Fruit fly (Drosophila melanogaster) whole organism, embryonic: ENCODE results near the gene CG5535.
A peak's percentile ranks its signal among the peaks of the same experiment; 100 is the strongest.

Experiments used
- Asciz ChIP-seq: fragments of 200-800 bp; sonication (Bioruptor generic); optimal IDR thresholded peaks from 2 replicates; lab custom pipeline; 2017; ENCODE audit warnings: missing biosample characterization, mild to moderate bottlenecking, missing genetic modification characterization, missing genetic modification reagents
- Atf6 ChIP-seq: fragments of 200-800 bp; sonication (Bioruptor generic); IDR thresholded peaks from 2 replicates; pipeline ENCODE4 v1.3.6; 2022; ENCODE audit warnings: missing biosample characterization, missing genetic modification characterization
- C15 ChIP-seq: fragments of 200-800 bp; sonication (Bioruptor generic); IDR thresholded peaks from 3 replicates; pipeline ENCODE4 v1.3.6; 2022; ENCODE audit warnings: missing biosample characterization, missing genetic modification characterization
- CG10274 ChIP-seq: fragments of 200-800 bp; sonication (Bioruptor generic); optimal IDR thresholded peaks from 3 replicates; lab custom pipeline; 2017; ENCODE audit warnings: missing biosample characterization, mild to moderate bottlenecking, missing genetic modification characterization
- CG10321 ChIP-seq: fragments of 200-800 bp; sonication (Bioruptor generic); IDR thresholded peaks from 2 replicates; pipeline ENCODE4 v1.3.6; 2022; ENCODE audit warnings: missing biosample characterization, missing genetic modification characterization
- CG10431 ChIP-seq: fragments of 200-800 bp; sonication (Bioruptor generic); optimal IDR thresholded peaks from 3 replicates; lab custom pipeline; 2018; ENCODE audit warnings: missing biosample characterization, mild to moderate bottlenecking, missing genetic modification characterization
- CG11504 ChIP-seq: fragments of 200-800 bp; sonication (Bioruptor generic); optimal IDR thresholded peaks from 3 replicates; lab custom pipeline; 2019; ENCODE audit warnings: missing biosample characterization, mild to moderate bottlenecking, missing genetic modification characterization, moderate library complexity
- CG12236 ChIP-seq: fragments of 200-800 bp; sonication (Bioruptor generic); optimal IDR thresholded peaks from 2 replicates; lab custom pipeline; 2016; ENCODE audit warnings: missing biosample characterization, missing genetic modification characterization
- CG13287 ChIP-seq: fragments of 200-800 bp; sonication (Bioruptor generic); IDR thresholded peaks from 2 replicates; pipeline ENCODE4 v1.3.6; 2022; ENCODE audit warnings: missing biosample characterization, missing genetic modification characterization; ENCODE audit not compliant: partially characterized antibody
- CG15514 ChIP-seq: fragments of 200-800 bp; sonication (Bioruptor generic); optimal IDR thresholded peaks from 3 replicates; lab custom pipeline; 2017; ENCODE audit warnings: missing biosample characterization, missing genetic modification characterization, mild to moderate bottlenecking, moderate library complexity, missing genetic modification reagents
- CG17328 ChIP-seq: fragments of 200-800 bp; sonication (Bioruptor generic); IDR thresholded peaks from 2 replicates; pipeline ENCODE4 v1.3.6; 2022; ENCODE audit warnings: missing biosample characterization, missing genetic modification characterization
- CG17361 ChIP-seq: fragments of 200-800 bp; sonication (Bioruptor generic); IDR thresholded peaks from 3 replicates; pipeline ENCODE4 v1.3.6; 2022; ENCODE audit warnings: missing biosample characterization, missing genetic modification characterization
- CG17612 ChIP-seq: fragments of 200-800 bp; sonication (Bioruptor generic); IDR thresholded peaks from 2 replicates; pipeline ENCODE4 v1.3.6; 2022; ENCODE audit warnings: missing biosample characterization, missing genetic modification characterization
- CG33557 ChIP-seq: fragments of 200-800 bp; sonication (Bioruptor generic); optimal IDR thresholded peaks from 2 replicates; lab custom pipeline; 2019; ENCODE audit warnings: missing biosample characterization, mild to moderate bottlenecking, missing genetic modification characterization, moderate library complexity
- CG4282 ChIP-seq: fragments of 200-800 bp; sonication (Bioruptor generic); optimal IDR thresholded peaks from 2 replicates; lab custom pipeline; 2016; ENCODE audit warnings: missing biosample characterization, missing genetic modification characterization
- CG5180 ChIP-seq: fragments of 200-800 bp; sonication (Bioruptor generic); optimal IDR thresholded peaks from 3 replicates; lab custom pipeline; 2017; ENCODE audit warnings: missing biosample characterization, missing genetic modification characterization, mild to moderate bottlenecking, moderate library complexity, missing genetic modification reagents
- CG7839 ChIP-seq: fragments of 200-800 bp; sonication (Bioruptor generic); optimal IDR thresholded peaks from 3 replicates; lab custom pipeline; 2018; ENCODE audit warnings: missing biosample characterization, mild to moderate bottlenecking, missing genetic modification characterization, moderate library complexity
- Dip3 ChIP-seq: fragments of 200-800 bp; sonication (Bioruptor generic); optimal IDR thresholded peaks from 3 replicates; lab custom pipeline; 2016; ENCODE audit warnings: missing biosample characterization, missing genetic modification characterization
- Doc2 ChIP-seq: fragments of 200-800 bp; sonication (Bioruptor generic); IDR thresholded peaks from 2 replicates; pipeline ENCODE4 v1.3.6; 2022; ENCODE audit warnings: missing biosample characterization, missing genetic modification characterization
- Doc3 ChIP-seq: fragments of 200-800 bp; sonication (Bioruptor generic); IDR thresholded peaks from 3 replicates; pipeline ENCODE4 v1.3.6; 2022; ENCODE audit warnings: missing biosample characterization, missing genetic modification characterization; ENCODE audit not compliant: partially characterized antibody
- H15 ChIP-seq: fragments of 200-800 bp; sonication (Bioruptor generic); IDR thresholded peaks from 3 replicates; pipeline ENCODE4 v1.3.6; 2022; ENCODE audit warnings: missing biosample characterization, missing genetic modification characterization
- HmgD ChIP-seq: fragments of 200-800 bp; sonication (Bioruptor generic); optimal IDR thresholded peaks from 3 replicates; lab custom pipeline; 2016; ENCODE audit warnings: missing biosample characterization, missing genetic modification characterization
- Nf-YA ChIP-seq: fragments of 200-800 bp; sonication (Bioruptor generic); IDR thresholded peaks from 2 replicates; pipeline ENCODE4 v1.3.6; 2022; ENCODE audit warnings: missing biosample characterization, missing genetic modification characterization
- PHDP ChIP-seq: fragments of 200-800 bp; sonication (Bioruptor generic); optimal IDR thresholded peaks from 3 replicates; lab custom pipeline; 2018; ENCODE audit warnings: missing biosample characterization, mild to moderate bottlenecking, missing genetic modification characterization, moderate library complexity
- Stat92E ChIP-seq, 3 experiments: fragments of >200 bp in 2 of 3; fragments of 200-800 bp in 1 of 3; sonication (Bioruptor generic) in 1 of 3; optimal IDR thresholded peaks; 2 replicates each; lab custom pipeline; 2017 to 2019; ENCODE audit warnings: missing biosample characterization in 3 of 3, missing genetic modification characterization in 3 of 3, mild to moderate bottlenecking in 1 of 3, moderate library complexity in 1 of 3
- Taf1 ChIP-seq: fragments of 200-800 bp; sonication (Bioruptor generic); IDR thresholded peaks from 2 replicates; pipeline ENCODE4 v1.3.6; 2022; ENCODE audit warnings: missing biosample characterization, missing genetic modification characterization
- ac ChIP-seq: fragments of 200-800 bp; sonication (Bioruptor generic); optimal IDR thresholded peaks from 3 replicates; lab custom pipeline; 2017; ENCODE audit warnings: missing biosample characterization, mild to moderate bottlenecking, missing genetic modification characterization
- ase ChIP-seq: fragments of 200-800 bp; sonication (Bioruptor generic); IDR thresholded peaks from 3 replicates; pipeline ENCODE4 v1.3.6; 2022; ENCODE audit warnings: missing biosample characterization, missing genetic modification characterization
- az2 ChIP-seq: fragments of 200-800 bp; sonication (Bioruptor generic); optimal IDR thresholded peaks from 3 replicates; lab custom pipeline; 2016; ENCODE audit warnings: missing biosample characterization, missing genetic modification characterization
- croc ChIP-seq: fragments of 200-800 bp; sonication (Bioruptor generic); conservative IDR thresholded peaks from 3 replicates; pipeline ENCODE4 v1.3.6; 2022; ENCODE audit warnings: missing biosample characterization, missing genetic modification characterization
- da ChIP-seq: fragments of 200-800 bp; sonication (Bioruptor generic); optimal IDR thresholded peaks from 2 replicates; lab custom pipeline; 2016; ENCODE audit warnings: missing biosample characterization, missing genetic modification characterization
- dimm ChIP-seq: fragments of 200-800 bp; sonication (Bioruptor generic); IDR thresholded peaks from 2 replicates; pipeline ENCODE4 v1.3.6; 2022; ENCODE audit warnings: missing biosample characterization, missing genetic modification characterization
- emc ChIP-seq: fragments of 200-800 bp; sonication (Bioruptor generic); optimal IDR thresholded peaks from 2 replicates; lab custom pipeline; 2016; ENCODE audit warnings: missing biosample characterization, missing genetic modification characterization
- eve ChIP-seq, 2 experiments: fragments of >200 bp; optimal IDR thresholded peaks; 2 replicates each; lab custom pipeline; 2017; ENCODE audit warnings: missing biosample characterization in 2 of 2, missing genetic modification characterization in 2 of 2
- eyg ChIP-seq: fragments of 200-800 bp; sonication (Bioruptor generic); optimal IDR thresholded peaks from 3 replicates; lab custom pipeline; 2016; ENCODE audit warnings: missing biosample characterization, missing genetic modification characterization
- fd102C ChIP-seq: fragments of 200-800 bp; sonication (Bioruptor generic); optimal IDR thresholded peaks from 2 replicates; lab custom pipeline; 2018; ENCODE audit warnings: missing biosample characterization, mild to moderate bottlenecking, missing genetic modification characterization, moderate library complexity
- fru ChIP-seq: fragments of >200 bp; optimal IDR thresholded peaks from 2 replicates; lab custom pipeline; 2017
- gfzf ChIP-seq: fragments of 200-800 bp; sonication (Bioruptor generic); optimal IDR thresholded peaks from 2 replicates; lab custom pipeline; 2016; ENCODE audit warnings: missing biosample characterization, mild to moderate bottlenecking, missing genetic modification characterization, moderate library complexity
- gsb ChIP-seq: fragments of 200-800 bp; sonication (Bioruptor generic); IDR thresholded peaks from 2 replicates; pipeline ENCODE4 v1.3.6; 2022; ENCODE audit warnings: missing biosample characterization, missing genetic modification characterization
- ham ChIP-seq: fragments of 200-800 bp; sonication (Bioruptor generic); IDR thresholded peaks from 2 replicates; pipeline ENCODE4 v1.3.6; 2022; ENCODE audit warnings: missing biosample characterization, missing genetic modification characterization
- inv ChIP-seq: fragments of 200-800 bp; sonication (Bioruptor generic); IDR thresholded peaks from 2 replicates; pipeline ENCODE4 v1.3.6; 2022; ENCODE audit warnings: missing biosample characterization, missing genetic modification characterization; ENCODE audit not compliant: partially characterized antibody
- ken ChIP-seq: fragments of 200-800 bp; sonication (Bioruptor generic); IDR thresholded peaks from 3 replicates; pipeline ENCODE4 v1.3.6; 2022; ENCODE audit warnings: missing biosample characterization, missing genetic modification characterization
- lola ChIP-seq, 3 experiments: fragments of >200 bp in 2 of 3; fragments of 200-800 bp in 1 of 3; sonication (Bioruptor generic) in 1 of 3; optimal IDR thresholded peaks; 2 replicates each; lab custom pipeline; 2017 to 2019; ENCODE audit warnings: missing biosample characterization in 3 of 3, missing genetic modification characterization in 3 of 3, mild to moderate bottlenecking in 1 of 3, moderate library complexity in 1 of 3
- lov ChIP-seq, 2 experiments: fragments of 200-800 bp in 1 of 2; fragments of >200 bp in 1 of 2; sonication (Bioruptor generic) in 1 of 2; IDR thresholded peaks in 1 of 2; optimal IDR thresholded peaks in 1 of 2; 2 replicates in 1 of 2; 3 replicates in 1 of 2; pipeline versions ENCODE4 v1.3.6 to Lab custom; 2017 to 2022; ENCODE audit warnings: missing biosample characterization in 1 of 2, missing genetic modification characterization in 1 of 2
- pros ChIP-seq: fragments of 200-800 bp; sonication (Bioruptor generic); optimal IDR thresholded peaks from 3 replicates; lab custom pipeline; 2019; ENCODE audit warnings: missing biosample characterization, mild to moderate bottlenecking, missing genetic modification characterization, moderate library complexity
- psq ChIP-seq: fragments of 200-800 bp; sonication (Bioruptor generic); optimal IDR thresholded peaks from 2 replicates; lab custom pipeline; 2017; ENCODE audit warnings: missing biosample characterization, missing genetic modification characterization
- pzg ChIP-seq: fragments of 200-800 bp; sonication (Bioruptor generic); optimal IDR thresholded peaks from 3 replicates; lab custom pipeline; 2018; ENCODE audit warnings: missing biosample characterization, mild to moderate bottlenecking, missing genetic modification characterization, moderate library complexity
- repo ChIP-seq: fragments of 200-800 bp; sonication (Bioruptor generic); optimal IDR thresholded peaks from 2 replicates; lab custom pipeline; 2016; ENCODE audit warnings: missing biosample characterization, missing genetic modification characterization
- sens-2 ChIP-seq: fragments of 200-800 bp; sonication (Bioruptor generic); IDR thresholded peaks from 2 replicates; pipeline ENCODE4 v1.3.6; 2022; ENCODE audit warnings: missing biosample characterization, missing genetic modification characterization
- stc ChIP-seq: fragments of 200-800 bp; sonication (Bioruptor generic); IDR thresholded peaks from 2 replicates; pipeline ENCODE4 v1.3.6; 2022; ENCODE audit warnings: missing biosample characterization, missing genetic modification characterization
- stwl ChIP-seq: fragments of 200-800 bp; sonication (Bioruptor generic); optimal IDR thresholded peaks from 3 replicates; lab custom pipeline; 2018; ENCODE audit warnings: missing biosample characterization, mild to moderate bottlenecking, missing genetic modification characterization, moderate library complexity
- z ChIP-seq: fragments of 200-800 bp; sonication (Bioruptor generic); IDR thresholded peaks from 3 replicates; pipeline ENCODE4 v1.3.6; 2022; ENCODE audit warnings: missing biosample characterization, missing genetic modification characterization

Gene CG5535

DNA sequence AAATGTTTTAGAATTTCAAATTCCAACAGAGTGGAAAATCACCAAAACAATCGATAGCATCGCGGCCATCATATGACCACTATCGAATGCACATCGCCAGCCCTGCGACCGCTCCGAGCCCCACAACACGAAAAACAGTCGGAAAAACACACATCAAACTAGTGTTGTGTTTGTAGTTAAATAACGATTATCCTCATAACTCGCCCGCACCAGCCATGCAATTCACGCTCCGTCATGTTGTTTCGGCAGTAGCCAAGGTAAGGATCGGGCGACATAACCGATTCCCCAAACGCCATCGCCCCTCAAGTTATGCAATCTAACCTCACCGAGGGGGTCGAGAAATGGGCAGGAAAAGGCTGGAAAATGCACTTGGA lies 9.6 kb downstream of the CG5535 start (continued):
- no peak for TF ChIP-seq Taf1 (GFP tag; lab: Robert Waterston, UW)
- no peak for TF ChIP-seq gsb (GFP tag; lab: Robert Waterston, UW)
- TF ChIP-seq Stat92E (GFP tag; optimal IDR thresholded peaks at IDR 0.05; lab: Kevin White, UChicago): no peak
- no peak for TF ChIP-seq C15 (GFP tag; lab: Robert Waterston, UW)
- TF ChIP-seq PHDP: no peak
- no peak for TF ChIP-seq ken (GFP tag; lab: Robert Waterston, UW)
- TF ChIP-seq CG7839 (tag; lab: Kevin White, UChicago): no peak
- no peak for TF ChIP-seq CG17328 (GFP tag; lab: Robert Waterston, UW)
- TF ChIP-seq HmgD (GFP tag; lab: Kevin White, UChicago): no peak
- no peak for TF ChIP-seq emc (GFP tag; lab: Kevin White, UChicago)
- TF ChIP-seq stc (GFP tag; lab: Robert Waterston, UW): no peak
- no peak for TF ChIP-seq Asciz
- no peak for TF ChIP-seq Doc2 (GFP tag; lab: Robert Waterston, UW)
- no peak for TF ChIP-seq sens-2 (GFP tag; lab: Robert Waterston, UW)
- TF ChIP-seq CG10431 (GFP tag; lab: Kevin White, UChicago): no peak
- TF ChIP-seq psq (GFP tag; lab: Kevin White, UChicago): no peak
- no peak for TF ChIP-seq az2 (GFP tag; lab: Kevin White, UChicago)
- no peak for TF ChIP-seq CG10321
- no peak for TF ChIP-seq ham (GFP tag; lab: Robert Waterston, UW)
- no peak for TF ChIP-seq lov (optimal IDR thresholded peaks at IDR 0.05; lab: Kevin White, UChicago)
- TF ChIP-seq lov (GFP tag; IDR thresholded peaks at IDR 0.05; lab: Robert Waterston, UW): no peak
- no peak for TF ChIP-seq eve (GFP tag; optimal IDR thresholded peaks at IDR 0.05; lab: Kevin White, UChicago)
- no peak for TF ChIP-seq fd102C (GFP tag; lab: Kevin White, UChicago)
- TF ChIP-seq croc (GFP tag; lab: Robert Waterston, UW): no peak
- TF ChIP-seq repo: no peak
- TF ChIP-seq H15 (GFP tag; lab: Robert Waterston, UW): no peak
- no peak for TF ChIP-seq stwl
- TF ChIP-seq CG10274 (GFP tag; lab: Kevin White, UChicago): no peak
- no peak for TF ChIP-seq CG17361
- no peak for TF ChIP-seq dimm (GFP tag; lab: Robert Waterston, UW)
- peak; percentile 36 for TF ChIP-seq pzg
- no peak for TF ChIP-seq CG17612 (GFP tag; lab: Robert Waterston, UW)
- no peak for TF ChIP-seq CG4282 (GFP tag; lab: Kevin White, UChicago)
- no peak for TF ChIP-seq CG11504 (tag; lab: Kevin White, UChicago)
- no peak for TF ChIP-seq gfzf (GFP tag; lab: Kevin White, UChicago)
- TF ChIP-seq lola (GFP tag; optimal IDR thresholded peaks at IDR 0.05; lab: Kevin White, UChicago): no peak
- TF ChIP-seq inv: peak; percentile 58; the same call in 1 of the 2 replicates
- no peak for TF ChIP-seq da (GFP tag; lab: Kevin White, UChicago)
- TF ChIP-seq z (GFP tag; lab: Robert Waterston, UW): no peak
- no peak for TF ChIP-seq CG12236 (GFP tag; lab: Kevin White, UChicago)
- TF ChIP-seq CG33557 (GFP tag; lab: Kevin White, UChicago): no peak
- peak; percentile 68 for TF ChIP-seq CG13287 (GFP tag; lab: Robert Waterston, UW)
- TF ChIP-seq CG15514 (GFP tag; lab: Kevin White, UChicago): no peak
- no peak for TF ChIP-seq ase (GFP tag; lab: Robert Waterston, UW)
- TF ChIP-seq Doc3 (GFP tag; lab: Robert Waterston, UW): peak; percentile 62; the same call in 2 of the 3 replicates
- TF ChIP-seq Dip3 (GFP tag; lab: Kevin White, UChicago): no peak
- TF ChIP-seq Atf6 (GFP tag; lab: Robert Waterston, UW): no peak
- TF ChIP-seq eyg (GFP tag; lab: Kevin White, UChicago): no peak
- TF ChIP-seq fru: no peak
- no peak for TF ChIP-seq pros (GFP tag; lab: Kevin White, UChicago)
- no peak for TF ChIP-seq Nf-YA (GFP tag; lab: Robert Waterston, UW)
- TF ChIP-seq ac (GFP tag; lab: Kevin White, UChicago): no peak
- peak; percentile 63 for TF ChIP-seq CG5180 (GFP tag; lab: Kevin White, UChicago)
